Fruit fly (Drosophila melanogaster) ovary, adult (tissue): ENCODE measurements around the gene Grip91.
A peak's percentile ranks its signal among the peaks of the same experiment; 100 is the strongest.

Experiments
- CG17801 ChIP-seq: fragments of 200-800 bp; optimal IDR thresholded peaks from 2 replicates; lab custom pipeline; 2019; ENCODE audit warnings: missing biosample characterization, mild to moderate bottlenecking, missing genetic modification characterization, moderate library complexity; ENCODE audit not compliant: partially characterized antibody

Grip91 gene

dm6 chrX:13764397-13765119, 20.1 kb upstream of the Grip91 start:
- peak; percentile 51 for TF ChIP-seq CG17801

- peak; percentile 86 for TF ChIP-seq CG17801
Measured at dm6 chrX:13762372-13762883, 17.9 kb upstream of the Grip91 start, which contains the start of gene rdgB. TSS of gene rdgB (plus strand) at chrX:13762752.

dm6 chrX:13761762-13762371, 17.4 kb upstream of the Grip91 start:
- TF ChIP-seq CG17801, result no peak

dm6 chrX:13758989-13759549, 14.6 kb upstream of the Grip91 start, which contains the start of gene Yp3:
TSS of gene Yp3 (plus strand) at chrX:13759546.
- TF ChIP-seq CG17801, result peak; percentile 53

- TF ChIP-seq CG17801, result peak; percentile 58
Measured at dm6 chrX:13756776-13757312, 12.4 kb upstream of the Grip91 start, which contains the start of the genes CG32625 and Rtc1. TSS of gene CG32625 (minus strand) at chrX:13756826. TSS of gene Rtc1 (plus strand) at chrX:13757179.

- TF ChIP-seq CG17801, result peak; percentile 3
Measured at dm6 chrX:13755152-13755557, 10.7 kb upstream of the Grip91 start, which contains the start of gene Pdcd4. TSS of gene Pdcd4 (minus strand) at chrX:13755406.

- peak; percentile 85 for TF ChIP-seq CG17801
Measured at dm6 chrX:13754476-13754875, 10.0 kb upstream of the Grip91 start.

- peak; percentile 39 for TF ChIP-seq CG17801
Measured at dm6 chrX:13753775-13754174, 9.3 kb upstream of the Grip91 start.

dm6 chrX:13753101-13753758, 8.7 kb upstream of the Grip91 start:
- no peak for TF ChIP-seq CG17801

dm6 chrX:13752543-13753046, 8.1 kb upstream of the Grip91 start:
- no peak for TF ChIP-seq CG17801

- TF ChIP-seq CG17801, result peak; percentile 5
Measured at dm6 chrX:13749873-13750241, 5.4 kb upstream of the Grip91 start.

dm6 chrX:13748906-13749872, 4.7 kb upstream of the Grip91 start:
- peak; percentile 53 for TF ChIP-seq CG17801

- TF ChIP-seq CG17801, result peak; percentile 91
Measured at dm6 chrX:13747635-13748467, 3.4 kb upstream of the Grip91 start.

dm6 chrX:13747052-13747451, 2.6 kb upstream of the Grip91 start:
- TF ChIP-seq CG17801, result no peak
